Fruit fly (Drosophila melanogaster) whole organism, wandering third instar larva: ENCODE data around the gene crn.

Experiments
- Jra ChIP-seq: sonication (Bioruptor generic); optimal IDR thresholded peaks from 2 replicates; lab custom pipeline; 2016; ENCODE audit warnings: missing biosample characterization, missing genetic modification characterization
- Myc ChIP-seq: fragments of >200 bp; optimal IDR thresholded peaks from 2 replicates; lab custom pipeline; 2017
- OdsH ChIP-seq: fragments of 200-800 bp; sonication (Bioruptor generic); optimal IDR thresholded peaks from 2 replicates; lab custom pipeline; 2016; ENCODE audit warnings: missing biosample characterization, mild to moderate bottlenecking, missing genetic modification characterization
- Sp1 ChIP-seq: fragments of 200-800 bp; sonication (Bioruptor generic); optimal IDR thresholded peaks from 3 replicates; lab custom pipeline; 2019; ENCODE audit warnings: missing biosample characterization, mild to moderate bottlenecking, missing genetic modification characterization, moderate library complexity
- br ChIP-seq: fragments of 200-800 bp; sonication (Bioruptor generic); optimal IDR thresholded peaks from 2 replicates; lab custom pipeline; 2016; ENCODE audit warnings: missing biosample characterization, missing genetic modification characterization
- ey ChIP-seq: fragments of 200-800 bp; sonication (Bioruptor generic); optimal IDR thresholded peaks from 2 replicates; lab custom pipeline; 2016; ENCODE audit warnings: missing biosample characterization, missing genetic modification characterization
- fru ChIP-seq: fragments of 200-800 bp; sonication (Bioruptor generic); optimal IDR thresholded peaks from 3 replicates; lab custom pipeline; 2016; ENCODE audit warnings: missing biosample characterization, mild to moderate bottlenecking, missing genetic modification characterization
- h ChIP-seq: fragments of 200-800 bp; sonication (Bioruptor generic); optimal IDR thresholded peaks from 3 replicates; lab custom pipeline; 2016; ENCODE audit warnings: missing biosample characterization, mild to moderate bottlenecking, missing genetic modification characterization
- lola ChIP-seq: fragments of >200 bp; optimal IDR thresholded peaks from 2 replicates; lab custom pipeline; 2017; ENCODE audit warnings: missing biosample characterization, missing genetic modification characterization
- pan ChIP-seq: fragments of >200 bp; optimal IDR thresholded peaks from 2 replicates; lab custom pipeline; 2017
- psq ChIP-seq: fragments of 200-800 bp; sonication (Bioruptor generic); optimal IDR thresholded peaks from 3 replicates; lab custom pipeline; 2017; ENCODE audit warnings: missing biosample characterization, mild to moderate bottlenecking, missing genetic modification characterization, moderate library complexity
- rgr ChIP-seq: fragments of 200-800 bp; sonication (Bioruptor generic); optimal IDR thresholded peaks from 3 replicates; lab custom pipeline; 2016; ENCODE audit warnings: missing biosample characterization, mild to moderate bottlenecking, missing genetic modification characterization
- sv ChIP-seq: fragments of 200-800 bp; sonication (Bioruptor generic); optimal IDR thresholded peaks from 3 replicates; lab custom pipeline; 2016; ENCODE audit warnings: missing biosample characterization, missing genetic modification characterization
- woc ChIP-seq: sonication (Bioruptor generic); optimal IDR thresholded peaks from 2 replicates; lab custom pipeline; 2016; ENCODE audit warnings: missing biosample characterization, mild to moderate bottlenecking, missing genetic modification characterization

DNA sequence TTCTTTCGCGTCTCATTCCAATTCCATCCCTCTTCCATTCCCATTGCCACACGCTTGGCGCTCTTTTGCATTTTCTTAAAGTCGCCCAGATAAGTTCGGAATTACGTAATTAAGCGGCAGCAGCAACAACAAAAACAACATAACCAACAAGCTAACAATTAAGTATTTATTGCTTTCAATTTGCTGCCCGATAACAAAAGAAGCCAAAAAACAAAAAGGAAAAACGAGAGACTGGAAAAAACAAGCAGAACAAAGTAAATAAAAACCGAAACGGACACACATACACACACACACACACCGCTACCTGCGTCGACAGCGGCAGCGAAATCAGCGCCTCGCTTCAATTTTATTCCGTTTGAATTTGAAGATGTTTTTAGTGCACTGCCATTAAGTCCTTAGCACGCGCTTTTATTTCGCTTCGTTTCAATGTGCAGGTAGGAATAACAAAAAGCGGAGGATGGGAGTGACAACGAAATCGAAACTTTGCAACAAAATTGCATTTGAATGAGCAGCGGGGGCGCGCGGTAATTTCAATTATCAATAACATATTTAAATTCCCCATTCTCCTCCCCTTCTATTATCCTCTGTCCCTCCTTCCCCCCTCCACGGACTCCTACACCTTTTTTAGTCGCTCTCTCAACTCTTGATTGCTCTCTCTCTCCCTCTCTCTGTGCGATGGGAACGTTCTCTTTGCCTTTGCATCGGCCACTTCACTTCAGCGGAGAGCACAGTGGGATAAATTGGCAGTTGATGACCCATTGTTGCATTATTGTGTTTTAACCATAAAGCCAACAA, 45.8 kb upstream of the crn start, which contains the start of gene Raf:
- TF ChIP-seq woc (GFP tag; lab: Kevin White, UChicago) (no peak), h (GFP tag; lab: Kevin White, UChicago) (no peak), psq (GFP tag; lab: Kevin White, UChicago) (no peak), ey (GFP tag; lab: Kevin White, UChicago) (no peak), fru (GFP tag; lab: Kevin White, UChicago) (no peak), sv (GFP tag; lab: Kevin White, UChicago) (no peak), Myc (lab: Kevin White, UChicago) (no peak), pan (lab: Kevin White, UChicago) (no peak), lola (no peak), br (GFP tag; lab: Kevin White, UChicago) (no peak), rgr (GFP tag; lab: Kevin White, UChicago) (no peak), Jra (GFP tag; lab: Kevin White, UChicago) (no peak), OdsH (GFP tag; lab: Kevin White, UChicago) (no peak), Sp1 (GFP tag; lab: Kevin White, UChicago) (peak; percentile 25)
